Fruit fly (Drosophila melanogaster) whole organism, adult: ENCODE results near the gene CG18233.

Experiments used
- CG11617 ChIP-seq: fragments of 200-800 bp; sonication (Bioruptor generic); optimal IDR thresholded peaks from 2 replicates; lab custom pipeline; 2017; ENCODE audit warnings: mild to moderate bottlenecking, missing biosample characterization, missing genetic modification reagents, missing genetic modification characterization
- CG12768 ChIP-seq: fragments of 200-800 bp; sonication (Bioruptor generic); optimal IDR thresholded peaks from 2 replicates; lab custom pipeline; 2017; ENCODE audit warnings: missing biosample characterization, missing genetic modification characterization, mild to moderate bottlenecking, moderate library complexity, missing genetic modification reagents
- CG14711 ChIP-seq: fragments of 200-800 bp; sonication (Bioruptor generic); optimal IDR thresholded peaks from 2 replicates; lab custom pipeline; 2018; ENCODE audit warnings: missing biosample characterization, mild to moderate bottlenecking, missing genetic modification characterization, moderate library complexity
- CG1620 ChIP-seq: fragments of 200-800 bp; sonication (Bioruptor generic); optimal IDR thresholded peaks from 2 replicates; lab custom pipeline; 2016; ENCODE audit warnings: missing biosample characterization, missing genetic modification characterization
- CG33017 ChIP-seq: fragments of 200-800 bp; sonication (Bioruptor generic); optimal IDR thresholded peaks from 2 replicates; lab custom pipeline; 2018; ENCODE audit warnings: missing biosample characterization, mild to moderate bottlenecking, missing genetic modification characterization, moderate library complexity
- CG5204 ChIP-seq: fragments of 200-800 bp; sonication (Bioruptor generic); optimal IDR thresholded peaks from 2 replicates; lab custom pipeline; 2016; ENCODE audit warnings: missing biosample characterization, missing genetic modification characterization
- CG7045 ChIP-seq: fragments of 200-800 bp; sonication (Bioruptor generic); optimal IDR thresholded peaks from 2 replicates; lab custom pipeline; 2017; ENCODE audit warnings: missing biosample characterization, mild to moderate bottlenecking, missing genetic modification characterization
- CG7101 ChIP-seq: fragments of 200-800 bp; sonication (Bioruptor generic); optimal IDR thresholded peaks from 2 replicates; lab custom pipeline; 2018; ENCODE audit warnings: missing biosample characterization, mild to moderate bottlenecking, missing genetic modification characterization, moderate library complexity
- Clk ChIP-seq: fragments of 200-800 bp; sonication (Bioruptor generic); optimal IDR thresholded peaks from 2 replicates; lab custom pipeline; 2017; ENCODE audit warnings: missing biosample characterization, missing genetic modification characterization
- Crg-1 ChIP-seq: fragments of 200-800 bp; sonication (Bioruptor generic); optimal IDR thresholded peaks from 2 replicates; lab custom pipeline; 2016; ENCODE audit warnings: missing biosample characterization, missing genetic modification characterization
- Hr96 ChIP-seq: fragments of 200-800 bp; sonication (Bioruptor generic); optimal IDR thresholded peaks from 2 replicates; lab custom pipeline; 2016; ENCODE audit warnings: missing biosample characterization, missing genetic modification characterization
- Mnt ChIP-seq: fragments of 200-800 bp; sonication (Bioruptor generic); optimal IDR thresholded peaks from 2 replicates; lab custom pipeline; 2016; ENCODE audit warnings: missing biosample characterization, mild to moderate bottlenecking, missing genetic modification characterization
- bab1 ChIP-seq: fragments of 200-800 bp; sonication (Bioruptor generic); optimal IDR thresholded peaks from 3 replicates; lab custom pipeline; 2019; ENCODE audit warnings: missing biosample characterization, mild to moderate bottlenecking, missing genetic modification characterization, moderate library complexity
- cic ChIP-seq: fragments of 200-800 bp; sonication (Bioruptor generic); optimal IDR thresholded peaks from 2 replicates; lab custom pipeline; 2017; ENCODE audit warnings: missing biosample characterization, mild to moderate bottlenecking, missing genetic modification characterization, moderate library complexity
- cnc ChIP-seq, 2 experiments: fragments of >200 bp; optimal IDR thresholded peaks; 2 replicates each; lab custom pipeline; 2017
- kay ChIP-seq: fragments of 200-800 bp; sonication (Bioruptor generic); peaks from one replicate; lab custom pipeline; 2016; ENCODE audit warnings: missing biosample characterization, missing genetic modification characterization, borderline replicate concordance
- ovo ChIP-seq: fragments of 200-800 bp; sonication (Bioruptor generic); optimal IDR thresholded peaks from 2 replicates; lab custom pipeline; 2016; ENCODE audit warnings: missing biosample characterization, missing genetic modification characterization
- pad ChIP-seq: fragments of 200-800 bp; sonication (Bioruptor generic); optimal IDR thresholded peaks from 3 replicates; lab custom pipeline; 2017; ENCODE audit warnings: missing biosample characterization, missing genetic modification characterization, mild to moderate bottlenecking, moderate library complexity, missing genetic modification reagents
- tj ChIP-seq: fragments of 200-800 bp; sonication (Bioruptor generic); optimal IDR thresholded peaks from 3 replicates; lab custom pipeline; 2017; ENCODE audit warnings: missing biosample characterization, mild to moderate bottlenecking, missing genetic modification characterization, moderate library complexity
- toe ChIP-seq: fragments of 200-800 bp; sonication (Bioruptor generic); optimal IDR thresholded peaks from 2 replicates; lab custom pipeline; 2016; ENCODE audit warnings: missing biosample characterization, missing genetic modification characterization

Gene CG18233

DNA sequence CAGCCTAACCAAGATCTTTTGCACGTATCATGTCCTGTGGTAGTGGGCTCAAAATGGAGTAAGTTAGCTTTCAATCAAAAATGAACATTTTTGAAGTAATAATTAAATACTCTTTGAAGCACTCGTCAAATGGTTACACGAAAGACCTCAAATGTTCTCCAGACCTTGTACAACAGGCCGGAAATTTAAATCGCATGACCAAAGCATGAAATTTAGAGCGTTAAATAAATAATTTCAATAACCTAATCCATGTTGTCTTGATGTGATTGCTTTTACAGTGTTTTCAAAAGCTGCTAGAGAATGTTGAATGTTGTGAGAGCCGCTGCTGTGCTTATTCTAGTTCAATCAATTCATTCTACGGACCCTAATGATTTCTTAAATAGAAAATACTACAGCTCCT lies at the start of gene CG18233:
Gene CG18233 (plus strand): TSS at position 301 of the 400 bp plus-strand sequence.
- TF ChIP-seq Clk (GFP tag; lab: Kevin White, UChicago) (no peak), kay (GFP tag; lab: Kevin White, UChicago) (no peak), CG7045 (GFP tag; lab: Kevin White, UChicago) (no peak), tj (GFP tag; lab: Kevin White, UChicago) (no peak), bab1 (no peak), CG33017 (tag; lab: Kevin White, UChicago) (no peak), cnc (optimal IDR thresholded peaks at IDR 0.05; lab: Kevin White, UChicago) (no peak), CG11617 (GFP tag; lab: Kevin White, UChicago) (no peak), cic (no peak), toe (GFP tag; lab: Kevin White, UChicago) (no peak), Mnt (GFP tag; lab: Kevin White, UChicago) (no peak), ovo (GFP tag; lab: Kevin White, UChicago) (no peak), CG14711 (tag; lab: Kevin White, UChicago) (no peak)

DNA sequence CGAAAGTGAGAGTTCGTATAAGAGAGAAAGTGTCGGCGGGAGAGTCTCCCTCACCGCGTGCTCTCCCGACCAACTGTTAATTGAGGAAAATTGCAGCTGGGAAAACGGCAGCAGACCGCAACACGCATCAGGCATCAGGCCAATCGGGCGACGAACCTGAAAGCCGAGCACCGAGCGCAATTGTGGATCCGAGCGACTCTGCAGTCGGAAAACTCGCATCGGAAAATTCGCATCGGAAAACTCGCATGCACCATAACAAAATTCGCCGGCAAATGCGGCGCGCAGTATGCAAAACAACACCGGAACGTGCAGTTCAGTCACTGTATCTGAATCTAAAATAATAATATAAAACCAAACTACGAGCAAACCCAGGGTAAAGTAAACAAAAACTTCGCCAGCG lies 45.3 kb upstream of the CG18233 start, which contains the start of gene AstC-R1:
Gene AstC-R1 (plus strand): TSS at position 301 of the 400 bp plus-strand sequence.
- no peak for TF ChIP-seq CG7045 (GFP tag; lab: Kevin White, UChicago)
- no peak for TF ChIP-seq toe (GFP tag; lab: Kevin White, UChicago)
- TF ChIP-seq CG5204 (GFP tag; lab: Kevin White, UChicago) = no peak
- no peak for TF ChIP-seq CG11617 (GFP tag; lab: Kevin White, UChicago)
- no peak for TF ChIP-seq cnc (optimal IDR thresholded peaks at IDR 0.05; lab: Kevin White, UChicago)
- TF ChIP-seq Crg-1 (GFP tag; lab: Kevin White, UChicago) = no peak
- TF ChIP-seq CG7101 = no peak
- no peak for TF ChIP-seq CG33017 (tag; lab: Kevin White, UChicago)
- no peak for TF ChIP-seq CG1620 (GFP tag; lab: Kevin White, UChicago)
- TF ChIP-seq kay (GFP tag; lab: Kevin White, UChicago) = no peak
- no peak for TF ChIP-seq CG12768 (GFP tag; lab: Kevin White, UChicago)
- TF ChIP-seq Clk (GFP tag; lab: Kevin White, UChicago) = no peak

DNA sequence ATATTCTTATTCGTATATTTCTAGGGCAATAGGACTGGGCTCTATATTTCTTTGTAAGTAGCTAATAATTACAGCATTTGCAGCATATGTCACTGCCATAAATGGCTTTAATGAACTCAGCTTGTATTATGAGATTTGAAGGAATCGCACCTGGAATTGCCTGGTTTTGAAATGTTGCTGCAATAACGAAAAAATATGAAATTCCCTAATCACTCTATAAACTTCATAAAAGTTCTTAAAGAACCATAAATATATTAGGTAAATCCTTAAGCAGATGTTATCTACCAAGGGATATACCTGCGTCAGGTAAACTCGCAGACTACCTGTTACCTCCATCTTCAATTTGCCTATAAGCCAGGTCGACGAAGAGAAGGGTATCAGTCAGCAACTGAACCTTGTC lies 16.9 kb upstream of the CG18233 start, which contains the start of gene CG7271:
Gene CG7271 (plus strand): TSS at position 373 of the 400 bp plus-strand sequence.
- TF ChIP-seq Hr96 (GFP tag; lab: Kevin White, UChicago) = no peak

DNA sequence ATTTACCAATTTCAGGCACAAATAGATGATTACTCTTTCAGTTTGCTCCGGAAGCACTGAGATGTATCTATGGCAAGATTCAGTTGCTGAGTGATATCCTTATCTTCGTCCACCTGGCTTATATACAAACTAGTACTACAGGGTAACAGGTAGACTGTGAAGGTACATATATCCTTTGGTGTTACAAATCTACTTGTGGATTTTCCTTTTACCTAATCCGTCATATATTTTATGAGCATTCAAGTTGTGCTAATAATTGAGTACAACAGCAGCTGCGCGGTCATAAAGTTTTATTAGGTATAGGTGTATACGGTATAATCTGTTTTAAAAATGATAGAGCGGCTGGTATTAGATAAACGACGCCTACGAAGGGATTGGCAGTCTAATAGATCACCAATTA lies 11.6 kb upstream of the CG18233 start, which contains the start of gene term:
Gene term (minus strand): TSS at position 101 of the 400 bp plus-strand sequence.
- TF ChIP-seq tj (GFP tag; lab: Kevin White, UChicago) (no peak), pad (GFP tag; lab: Kevin White, UChicago) (no peak)

DNA sequence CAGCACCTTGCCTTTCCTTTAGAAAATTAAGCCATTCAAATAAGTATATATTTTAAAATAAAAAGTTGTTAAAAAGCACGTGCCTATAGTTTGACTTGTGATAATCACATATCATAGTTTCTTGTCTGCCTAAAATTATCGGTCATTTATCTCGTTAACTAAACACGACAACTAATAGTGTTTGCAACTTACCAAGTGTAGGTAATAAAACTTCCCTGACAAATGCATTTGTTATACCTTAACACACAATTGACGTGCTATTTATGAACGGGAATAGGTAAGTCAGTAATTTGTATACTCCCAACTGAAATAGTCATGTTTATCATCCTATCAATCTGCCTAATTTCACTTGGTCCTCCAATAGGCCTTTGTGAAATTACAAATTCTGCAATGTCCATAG lies 2.1 kb upstream of the CG18233 start, which contains the start of gene CG18234:
Gene CG18234 (plus strand): TSS at position 301 of the 400 bp plus-strand sequence.
- TF ChIP-seq Clk (GFP tag; lab: Kevin White, UChicago) (no peak), cnc (optimal IDR thresholded peaks at IDR 0.05; lab: Kevin White, UChicago) (no peak), CG1620 (GFP tag; lab: Kevin White, UChicago) (no peak), toe (GFP tag; lab: Kevin White, UChicago) (no peak)

DNA sequence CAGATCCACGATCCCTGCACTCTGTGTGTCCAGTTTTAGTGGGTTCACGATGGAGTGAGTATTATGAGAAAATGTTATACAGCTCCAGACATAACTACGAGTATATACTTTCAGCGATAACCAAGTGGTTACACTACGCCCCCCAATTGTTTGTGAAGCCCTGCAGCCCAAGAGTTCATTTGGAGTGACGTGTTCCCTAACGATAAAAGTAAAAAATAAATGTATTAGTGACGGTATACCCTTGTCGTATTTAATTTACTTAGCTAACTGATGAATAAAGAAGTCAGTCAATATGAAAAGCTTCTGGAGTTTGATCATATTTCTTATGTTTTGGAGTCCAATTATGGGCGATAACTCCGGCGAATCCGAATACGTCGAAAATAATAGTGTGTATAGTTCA lies 1.9 kb downstream of the CG18233 start, which contains the start of gene CG18231:
Gene CG18231 (plus strand): TSS at position 301 of the 400 bp plus-strand sequence.
- no peak for TF ChIP-seq Clk (GFP tag; lab: Kevin White, UChicago)
- no peak for TF ChIP-seq cic
- no peak for TF ChIP-seq CG5204 (GFP tag; lab: Kevin White, UChicago)

DNA sequence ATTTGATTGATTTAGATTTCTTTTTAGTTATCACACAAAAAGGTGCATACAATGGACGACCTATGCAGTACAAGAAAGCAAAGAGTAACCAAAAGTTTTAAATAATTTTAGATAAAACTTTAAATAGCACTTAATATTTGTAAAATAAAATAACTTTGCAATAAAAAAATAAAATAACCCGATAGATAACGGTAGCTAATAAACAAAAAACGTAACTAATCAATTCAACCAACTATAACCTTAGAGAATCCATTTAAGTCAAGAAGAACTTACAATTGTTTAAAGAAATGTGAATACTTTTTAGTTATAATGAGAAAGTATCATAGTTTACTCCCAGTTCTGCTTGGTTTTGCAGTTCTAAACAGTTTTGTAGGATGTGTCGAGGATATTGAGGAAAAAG lies 4.0 kb downstream of the CG18233 start, which contains the start of gene CG32201:
Gene CG32201 (plus strand): TSS at position 301 of the 400 bp plus-strand sequence.
- TF ChIP-seq kay (GFP tag; lab: Kevin White, UChicago) (no peak), bab1 (no peak), CG1620 (GFP tag; lab: Kevin White, UChicago) (no peak), cnc (optimal IDR thresholded peaks at IDR 0.05; lab: Kevin White, UChicago) (no peak), CG14711 (tag; lab: Kevin White, UChicago) (no peak), tj (GFP tag; lab: Kevin White, UChicago) (no peak), ovo (GFP tag; lab: Kevin White, UChicago) (no peak), pad (GFP tag; lab: Kevin White, UChicago) (no peak), CG33017 (tag; lab: Kevin White, UChicago) (no peak), CG11617 (GFP tag; lab: Kevin White, UChicago) (no peak), Clk (GFP tag; lab: Kevin White, UChicago) (no peak), CG7045 (GFP tag; lab: Kevin White, UChicago) (no peak), CG7101 (no peak), toe (GFP tag; lab: Kevin White, UChicago) (no peak), cic (no peak)
